Worm (Caenorhabditis elegans) whole organism, mixed stage, embryonic: ENCODE results near the gene lam-1.

Source experiments
- ces-1 ChIP-seq: fragments of 150-350 bp; optimal IDR thresholded peaks from 2 replicates; lab custom pipeline; 2014; ENCODE audit warnings: missing biosample characterization, missing genetic modification reagents, missing genetic modification characterization
- elt-1 ChIP-seq: sonication (generic microtip); optimal IDR thresholded peaks from 2 replicates; lab custom pipeline; 2017; ENCODE audit warnings: missing genetic modification characterization, mild to moderate bottlenecking, missing compliant biosample characterization, antibody characterized with exemption, moderate library complexity, borderline replicate concordance; ENCODE audit not compliant: insufficient read depth
- lsy-2 ChIP-seq: fragments of 150-350 bp; optimal IDR thresholded peaks from 2 replicates; lab custom pipeline; 2014; ENCODE audit warnings: missing biosample characterization, missing genetic modification characterization
- mab-5 ChIP-seq: fragments of 150-350 bp; optimal IDR thresholded peaks from 2 replicates; lab custom pipeline; 2014; ENCODE audit warnings: missing biosample characterization, missing genetic modification characterization
- nhr-28 ChIP-seq: fragments of 150-350 bp; optimal IDR thresholded peaks from 2 replicates; lab custom pipeline; 2014; ENCODE audit warnings: missing biosample characterization, missing genetic modification characterization
- ztf-11 ChIP-seq: fragments of 150-350 bp; optimal IDR thresholded peaks from 2 replicates; lab custom pipeline; 2014; ENCODE audit warnings: missing biosample characterization, missing genetic modification characterization

- TF ChIP-seq mab-5 (tag; lab: Kevin White, UChicago) (no peak), elt-1 (tag; lab: Kevin White, UChicago) (no peak), ces-1 (GFP tag; lab: Kevin White, UChicago) (no peak), lsy-2 (tag; lab: Kevin White, UChicago) (no peak), ztf-11 (tag; lab: Kevin White, UChicago) (no peak), nhr-28 (tag; lab: Kevin White, UChicago) (no peak)
Measured at ce11 chrIV:5188051-5188450, 14.9 kb downstream of the lam-1 start.
